Fruit fly (Drosophila melanogaster) whole organism, wandering third instar larva: ENCODE results near the gene ATPsynGL.

Experiments used
- Dfd ChIP-seq: fragments of >200 bp; optimal IDR thresholded peaks from 2 replicates; lab custom pipeline; 2017; ENCODE audit warnings: missing biosample characterization, missing genetic modification characterization
- Myc ChIP-seq: fragments of >200 bp; optimal IDR thresholded peaks from 2 replicates; lab custom pipeline; 2017
- OdsH ChIP-seq: fragments of 200-800 bp; sonication (Bioruptor generic); optimal IDR thresholded peaks from 2 replicates; lab custom pipeline; 2016; ENCODE audit warnings: missing biosample characterization, mild to moderate bottlenecking, missing genetic modification characterization
- fru ChIP-seq: fragments of 200-800 bp; sonication (Bioruptor generic); optimal IDR thresholded peaks from 3 replicates; lab custom pipeline; 2016; ENCODE audit warnings: missing biosample characterization, mild to moderate bottlenecking, missing genetic modification characterization
- h ChIP-seq: fragments of 200-800 bp; sonication (Bioruptor generic); optimal IDR thresholded peaks from 3 replicates; lab custom pipeline; 2016; ENCODE audit warnings: missing biosample characterization, mild to moderate bottlenecking, missing genetic modification characterization
- psq ChIP-seq: fragments of 200-800 bp; sonication (Bioruptor generic); optimal IDR thresholded peaks from 3 replicates; lab custom pipeline; 2017; ENCODE audit warnings: missing biosample characterization, mild to moderate bottlenecking, missing genetic modification characterization, moderate library complexity

dm6 chr2L:7794689-7795475 is 47.8 kb downstream of the ATPsynGL start:
- TF ChIP-seq psq (GFP tag; lab: Kevin White, UChicago) = no peak
- no peak for TF ChIP-seq Dfd
- TF ChIP-seq OdsH (GFP tag; lab: Kevin White, UChicago) = no peak
- no peak for TF ChIP-seq Myc
- no peak for TF ChIP-seq h (GFP tag; lab: Kevin White, UChicago)
- TF ChIP-seq fru (GFP tag; lab: Kevin White, UChicago) = no peak
